Fruit fly (Drosophila melanogaster) whole organism: ENCODE results near the gene CG11726.

Experiments used
- CG8478 ChIP-seq: fragments of >200 bp; optimal IDR thresholded peaks from 2 replicates; lab custom pipeline; 2018; ENCODE audit warnings: inconsistent platforms
- Dll ChIP-seq: fragments of >200 bp; optimal IDR thresholded peaks from 2 replicates; lab custom pipeline; 2017
- EcR ChIP-seq, 2 experiments: fragments of >200 bp; optimal IDR thresholded peaks; 2 replicates each; lab custom pipeline; 2017; ENCODE audit warnings: missing biosample characterization in 2 of 2, missing genetic modification characterization in 2 of 2, missing genetic modification reagents in 2 of 2
- pan ChIP-seq: fragments of >200 bp; optimal IDR thresholded peaks from 2 replicates; lab custom pipeline; 2017
- psq ChIP-seq: fragments of >200 bp; optimal IDR thresholded peaks from 2 replicates; lab custom pipeline; 2017
- usp ChIP-seq: fragments of >200 bp; optimal IDR thresholded peaks from 2 replicates; lab custom pipeline; 2017; ENCODE audit warnings: missing biosample characterization, missing genetic modification characterization, mixed read lengths

The CG11726 gene

dm6 chr3L:11357059-11357458, 37.4 kb upstream of the CG11726 start:
- TF ChIP-seq EcR (GFP tag; optimal IDR thresholded peaks at IDR 0.05; lab: Kevin White, UChicago) (no peak), pan (lab: Kevin White, UChicago) (no peak), Dll (no peak), CG8478 (no peak), psq (lab: Kevin White, UChicago) (no peak), usp (GFP tag; lab: Kevin White, UChicago) (no peak)

dm6 chr3L:11358733-11359132, 35.8 kb upstream of the CG11726 start:
- no peak for TF ChIP-seq pan (lab: Kevin White, UChicago)
- no peak for TF ChIP-seq CG8478
- no peak for TF ChIP-seq psq (lab: Kevin White, UChicago)
- TF ChIP-seq usp (GFP tag; lab: Kevin White, UChicago): no peak
- no peak for TF ChIP-seq EcR (GFP tag; optimal IDR thresholded peaks at IDR 0.05; lab: Kevin White, UChicago)
- no peak for TF ChIP-seq Dll

- TF ChIP-seq EcR (GFP tag; optimal IDR thresholded peaks at IDR 0.05; lab: Kevin White, UChicago) (no peak), Dll (no peak), usp (GFP tag; lab: Kevin White, UChicago) (no peak), CG8478 (no peak), psq (lab: Kevin White, UChicago) (no peak), pan (lab: Kevin White, UChicago) (no peak)
These were observed 34.9 kb upstream of the CG11726 start for dm6 chr3L:11359596-11359995.

dm6 chr3L:11364327-11364726, 30.2 kb upstream of the CG11726 start:
- TF ChIP-seq psq (lab: Kevin White, UChicago) (no peak), EcR (GFP tag; optimal IDR thresholded peaks at IDR 0.05; lab: Kevin White, UChicago) (no peak), pan (lab: Kevin White, UChicago) (no peak)

dm6 chr3L:11364835-11365431, 29.6 kb upstream of the CG11726 start, which contains the start of gene CG6163:
Gene CG6163, minus strand, starts transcription at chr3L:11364885.
- TF ChIP-seq CG8478: no peak
- TF ChIP-seq EcR (GFP tag; optimal IDR thresholded peaks at IDR 0.05; lab: Kevin White, UChicago): no peak
- TF ChIP-seq usp (GFP tag; lab: Kevin White, UChicago): no peak
- no peak for TF ChIP-seq pan (lab: Kevin White, UChicago)
- TF ChIP-seq Dll: no peak
- peak; percentile 46 for TF ChIP-seq psq (lab: Kevin White, UChicago)

dm6 chr3L:11365432-11366318, 28.8 kb upstream of the CG11726 start:
- peak in 1 of 2 experiments; percentile 59 for TF ChIP-seq EcR (GFP tag; optimal IDR thresholded peaks at IDR 0.05; lab: Kevin White, UChicago)
- TF ChIP-seq psq (lab: Kevin White, UChicago): no peak
- TF ChIP-seq Dll: peak; percentile 60

- TF ChIP-seq CG8478 (no peak), Dll (no peak), EcR (GFP tag; optimal IDR thresholded peaks at IDR 0.05; lab: Kevin White, UChicago) (peak in 1 of 2 experiments; percentile 85)
These were observed 28.1 kb upstream of the CG11726 start for dm6 chr3L:11366422-11366821.

- TF ChIP-seq CG8478 (no peak), psq (lab: Kevin White, UChicago) (no peak), Dll (no peak), usp (GFP tag; lab: Kevin White, UChicago) (no peak), pan (lab: Kevin White, UChicago) (no peak), EcR (GFP tag; optimal IDR thresholded peaks at IDR 0.05; lab: Kevin White, UChicago) (no peak)
These were observed 26.7 kb upstream of the CG11726 start for dm6 chr3L:11367797-11368196.

- TF ChIP-seq usp (GFP tag; lab: Kevin White, UChicago): no peak
- TF ChIP-seq EcR (GFP tag; optimal IDR thresholded peaks at IDR 0.05; lab: Kevin White, UChicago): no peak
- TF ChIP-seq psq (lab: Kevin White, UChicago): no peak
- TF ChIP-seq pan (lab: Kevin White, UChicago): no peak
- no peak for TF ChIP-seq Dll
- no peak for TF ChIP-seq CG8478
These were observed 25.9 kb upstream of the CG11726 start for dm6 chr3L:11368319-11369299.

- TF ChIP-seq Dll (no peak), psq (lab: Kevin White, UChicago) (no peak), usp (GFP tag; lab: Kevin White, UChicago) (no peak), pan (lab: Kevin White, UChicago) (no peak), EcR (GFP tag; optimal IDR thresholded peaks at IDR 0.05; lab: Kevin White, UChicago) (no peak), CG8478 (no peak)
These were observed 24.5 kb upstream of the CG11726 start for dm6 chr3L:11369778-11370684.

- TF ChIP-seq psq (lab: Kevin White, UChicago) (no peak), usp (GFP tag; lab: Kevin White, UChicago) (no peak), EcR (GFP tag; optimal IDR thresholded peaks at IDR 0.05; lab: Kevin White, UChicago) (no peak), pan (lab: Kevin White, UChicago) (no peak), CG8478 (no peak), Dll (no peak)
These were observed 23.1 kb upstream of the CG11726 start for dm6 chr3L:11371342-11371741.
